Worm (Caenorhabditis elegans): Measurements from ENCODE around the gene F14E5.2.

DNA sequence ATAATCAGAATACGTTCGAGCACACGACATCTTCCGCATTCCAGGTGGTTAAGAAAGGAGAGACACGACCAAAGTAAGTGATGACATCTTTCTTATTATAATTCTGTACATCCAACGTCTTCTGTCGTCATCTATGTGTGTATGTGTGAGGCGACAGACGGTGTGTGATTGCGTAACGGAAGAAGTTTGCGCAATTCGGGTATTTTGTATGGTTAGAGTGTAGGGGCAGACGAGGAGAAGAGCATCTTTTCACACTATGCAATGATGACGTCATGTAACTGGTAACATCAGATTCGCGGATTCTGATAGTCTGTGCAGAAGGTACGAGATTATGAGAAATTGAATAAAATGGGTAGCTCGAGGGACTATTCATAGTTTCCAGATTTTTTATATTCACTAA is 13.6 kb downstream of the F14E5.2 start:
- TF ChIP-seq him-1 (tag; optimal IDR thresholded peaks at IDR 0.05): no peak
- no peak for TF ChIP-seq dao-5 (tag; optimal IDR thresholded peaks at IDR 0.05)
- no peak for TF ChIP-seq W03F9.2 (tag; optimal IDR thresholded peaks at IDR 0.05)
